Worm (Caenorhabditis elegans) whole organism, L1 larva: ENCODE measurements around the gene T05C12.15.

Experiments
- C16A3.4 ChIP-seq: fragments of 150-350 bp; optimal IDR thresholded peaks from 2 replicates; lab custom pipeline; 2014; ENCODE audit warnings: missing biosample characterization, missing genetic modification characterization
- F16B12.6 ChIP-seq: fragments of 150-350 bp; optimal IDR thresholded peaks from 2 replicates; lab custom pipeline; 2014; ENCODE audit warnings: missing biosample characterization, missing genetic modification characterization
- alr-1 ChIP-seq: fragments of 200-800 bp; sonication (Bioruptor generic); optimal IDR thresholded peaks from 2 replicates; lab custom pipeline; 2018; ENCODE audit warnings: borderline replicate concordance, mild to moderate bottlenecking, missing genetic modification characterization, missing compliant biosample characterization
- ceh-63 ChIP-seq: fragments of 200-800 bp; sonication (Bioruptor generic); optimal IDR thresholded peaks from 2 replicates; lab custom pipeline; 2018; ENCODE audit warnings: mild to moderate bottlenecking, missing genetic modification characterization, missing compliant biosample characterization
- ceh-82 ChIP-seq, 3 experiments: fragments of 150-350 bp in 1 of 3; sonication (generic microtip) in 2 of 3; optimal IDR thresholded peaks; 2 replicates each; lab custom pipeline; 2014 to 2017; ENCODE audit warnings: missing biosample characterization in 3 of 3, missing genetic modification characterization in 3 of 3
- ceh-90 ChIP-seq: sonication (generic microtip); optimal IDR thresholded peaks from 2 replicates; lab custom pipeline; 2016; ENCODE audit warnings: missing genetic modification characterization, missing compliant biosample characterization
- dpl-1 ChIP-seq, 3 experiments: fragments of 150-350 bp in 2 of 3; sonication (generic microtip) in 1 of 3; optimal IDR thresholded peaks; 2 replicates each; lab custom pipeline; 2014 to 2017; ENCODE audit warnings: missing biosample characterization in 3 of 3, missing genetic modification characterization in 3 of 3, missing genetic modification reagents in 3 of 3
- dsc-1 ChIP-seq: sonication (generic microtip); optimal IDR thresholded peaks from 2 replicates; lab custom pipeline; 2016; ENCODE audit warnings: mild to moderate bottlenecking, missing genetic modification characterization, missing compliant biosample characterization
- efl-1 ChIP-seq, 4 experiments: fragments of 150-350 bp; optimal IDR thresholded peaks in 3 of 4; peaks in 1 of 4; 1 replicate in 1 of 4; 2 replicates in 3 of 4; lab custom pipeline; 2014; ENCODE audit warnings: missing biosample characterization in 2 of 4, missing genetic modification characterization in 2 of 4, missing genetic modification reagents in 2 of 4
- egl-13 ChIP-seq: sonication (generic microtip); optimal IDR thresholded peaks from 2 replicates; lab custom pipeline; 2016; ENCODE audit warnings: missing genotype, missing genetic modification reagents, missing genetic modification characterization, missing compliant biosample characterization
- elt-2 ChIP-seq: sonication (generic microtip); optimal IDR thresholded peaks from 2 replicates; lab custom pipeline; 2016; ENCODE audit warnings: missing genetic modification characterization, mild to moderate bottlenecking, inconsistent platforms, missing compliant biosample characterization, missing genetic modification reagents
- fkh-8 ChIP-seq: sonication (generic microtip); optimal IDR thresholded peaks from 2 replicates; lab custom pipeline; 2016; ENCODE audit warnings: mild to moderate bottlenecking, missing genetic modification characterization, missing compliant biosample characterization
- fos-1 ChIP-seq: fragments of 150-350 bp; optimal IDR thresholded peaks from 2 replicates; lab custom pipeline; 2014; ENCODE audit warnings: missing biosample characterization, missing genetic modification characterization
- grh-1 ChIP-seq: fragments of 200-800 bp; sonication (Bioruptor generic); IDR thresholded peaks from 2 replicates; pipeline ENCODE4 v1.3.6; 2022; ENCODE audit warnings: missing genetic modification reagents, missing genetic modification characterization, missing compliant biosample characterization
- hlh-4 ChIP-seq: sonication (generic microtip); optimal IDR thresholded peaks from 2 replicates; lab custom pipeline; 2016; ENCODE audit warnings: mild to moderate bottlenecking, missing genetic modification characterization, missing compliant biosample characterization
- hpl-2 ChIP-seq: fragments of 150-350 bp; optimal IDR thresholded peaks from 2 replicates; lab custom pipeline; 2014; ENCODE audit warnings: missing biosample characterization, missing genetic modification reagents, missing genetic modification characterization
- irx-1 ChIP-seq: sonication (generic microtip); optimal IDR thresholded peaks from 2 replicates; lab custom pipeline; 2016; ENCODE audit warnings: missing genetic modification characterization, missing compliant biosample characterization
- jun-1 ChIP-seq: fragments of 150-350 bp; optimal IDR thresholded peaks from 2 replicates; lab custom pipeline; 2014; ENCODE audit warnings: missing biosample characterization, missing genetic modification reagents, missing genetic modification characterization
- lin-13 ChIP-seq: fragments of 150-350 bp; optimal IDR thresholded peaks from 2 replicates; lab custom pipeline; 2014; ENCODE audit warnings: missing biosample characterization, missing genetic modification reagents, missing genetic modification characterization
- lin-14 ChIP-seq: fragments of 200-800 bp; sonication (Bioruptor generic); optimal IDR thresholded peaks from 2 replicates; lab custom pipeline; 2018; ENCODE audit warnings: mild to moderate bottlenecking, missing genetic modification characterization, moderate library complexity, missing compliant biosample characterization
- lin-15B ChIP-seq: fragments of 150-350 bp; sonication (generic microtip); optimal IDR thresholded peaks from 3 replicates; lab custom pipeline; 2014; ENCODE audit warnings: missing biosample characterization, missing genetic modification characterization
- lin-35 ChIP-seq, 2 experiments: fragments of 150-350 bp; optimal IDR thresholded peaks; 2 replicates each; lab custom pipeline; 2014; ENCODE audit warnings: missing biosample characterization in 2 of 2, missing genetic modification characterization in 2 of 2, missing genetic modification reagents in 2 of 2
- lir-3 ChIP-seq: sonication (generic microtip); optimal IDR thresholded peaks from 2 replicates; lab custom pipeline; 2016; ENCODE audit warnings: mild to moderate bottlenecking, missing genetic modification characterization, moderate library complexity, missing compliant biosample characterization; ENCODE audit not compliant: poor library complexity
- lsy-2 ChIP-seq, 2 experiments: fragments of 150-350 bp; optimal IDR thresholded peaks; 2 replicates each; lab custom pipeline; 2014; ENCODE audit warnings: missing biosample characterization in 2 of 2, missing genetic modification characterization in 2 of 2
- mab-9 ChIP-seq: fragments of 200-800 bp; sonication (Bioruptor generic); IDR thresholded peaks from 2 replicates; pipeline ENCODE4 v1.3.6; 2022; ENCODE audit warnings: missing genetic modification reagents, missing genetic modification characterization, missing compliant biosample characterization
- mef-2 ChIP-seq: fragments of 150-350 bp; optimal IDR thresholded peaks from 2 replicates; lab custom pipeline; 2014; ENCODE audit warnings: missing biosample characterization, missing genetic modification characterization
- mep-1 ChIP-seq: fragments of 150-350 bp; optimal IDR thresholded peaks from 2 replicates; lab custom pipeline; 2014; ENCODE audit warnings: missing biosample characterization, missing genetic modification characterization
- nhr-20 ChIP-seq: sonication (generic microtip); optimal IDR thresholded peaks from 2 replicates; lab custom pipeline; 2016; ENCODE audit warnings: mild to moderate bottlenecking, missing genetic modification characterization, missing compliant biosample characterization
- nhr-237 ChIP-seq: fragments of 150-350 bp; optimal IDR thresholded peaks from 2 replicates; lab custom pipeline; 2014; ENCODE audit warnings: missing biosample characterization, missing genetic modification characterization
- nhr-47 ChIP-seq: sonication (generic microtip); optimal IDR thresholded peaks from 2 replicates; lab custom pipeline; 2016; ENCODE audit warnings: mild to moderate bottlenecking, missing genetic modification characterization, moderate library complexity, missing compliant biosample characterization
- nhr-71 ChIP-seq: sonication (generic microtip); optimal IDR thresholded peaks from 2 replicates; lab custom pipeline; 2016; ENCODE audit warnings: mild to moderate bottlenecking, missing genetic modification characterization, moderate library complexity, missing compliant biosample characterization
- nhr-76 ChIP-seq: sonication (generic microtip); optimal IDR thresholded peaks from 2 replicates; lab custom pipeline; 2017; ENCODE audit warnings: missing biosample characterization, missing genetic modification characterization
- nhr-77 ChIP-seq: fragments of 150-350 bp; optimal IDR thresholded peaks from 2 replicates; lab custom pipeline; 2014; ENCODE audit warnings: missing biosample characterization, missing genetic modification characterization
- nhr-85 ChIP-seq: sonication (generic microtip); peaks from one replicate; lab custom pipeline; 2016; ENCODE audit warnings: missing genetic modification characterization, inconsistent platforms, missing compliant biosample characterization
- pax-3 ChIP-seq: fragments of 200-800 bp; sonication (Bioruptor generic); optimal IDR thresholded peaks from 2 replicates; lab custom pipeline; 2018; ENCODE audit warnings: mild to moderate bottlenecking, missing genetic modification characterization, moderate library complexity, missing compliant biosample characterization
- skn-1 ChIP-seq: fragments of 150-350 bp; optimal IDR thresholded peaks from 2 replicates; lab custom pipeline; 2014; ENCODE audit warnings: missing biosample characterization, missing genetic modification characterization
- snu-23 ChIP-seq: sonication (generic microtip); optimal IDR thresholded peaks from 2 replicates; lab custom pipeline; 2016; ENCODE audit warnings: missing genetic modification characterization, missing compliant biosample characterization
- sup-37 ChIP-seq: fragments of 200-800 bp; sonication (Bioruptor generic); optimal IDR thresholded peaks from 2 replicates; lab custom pipeline; 2018; ENCODE audit warnings: mild to moderate bottlenecking, missing genetic modification characterization, missing compliant biosample characterization
- unc-130 ChIP-seq: fragments of 150-350 bp; optimal IDR thresholded peaks from 2 replicates; lab custom pipeline; 2017; ENCODE audit warnings: missing biosample characterization, missing genetic modification characterization, inconsistent platforms
- unc-62 ChIP-seq: fragments of 150-350 bp; optimal IDR thresholded peaks from 2 replicates; lab custom pipeline; 2014; ENCODE audit warnings: missing biosample characterization, missing genetic modification reagents, missing genetic modification characterization
- vab-15 ChIP-seq: sonication (generic microtip); optimal IDR thresholded peaks from 2 replicates; lab custom pipeline; 2017; ENCODE audit warnings: missing genotype, mild to moderate bottlenecking, missing genetic modification characterization, missing compliant biosample characterization
- xbp-1 ChIP-seq: sonication (generic microtip); optimal IDR thresholded peaks from 2 replicates; lab custom pipeline; 2016; ENCODE audit warnings: missing genetic modification characterization, missing compliant biosample characterization
- zip-4 ChIP-seq: fragments of 200-800 bp; sonication (Bioruptor generic); optimal IDR thresholded peaks from 2 replicates; lab custom pipeline; 2018; ENCODE audit warnings: mild to moderate bottlenecking, missing genetic modification characterization, moderate library complexity, missing compliant biosample characterization
- ztf-11 ChIP-seq, 2 experiments: sonication (generic microtip); optimal IDR thresholded peaks; 2 replicates each; lab custom pipeline; 2016 to 2017; ENCODE audit warnings: missing genetic modification characterization in 2 of 2, missing biosample characterization in 1 of 2, missing compliant biosample characterization in 1 of 2

Gene T05C12.15

DNA sequence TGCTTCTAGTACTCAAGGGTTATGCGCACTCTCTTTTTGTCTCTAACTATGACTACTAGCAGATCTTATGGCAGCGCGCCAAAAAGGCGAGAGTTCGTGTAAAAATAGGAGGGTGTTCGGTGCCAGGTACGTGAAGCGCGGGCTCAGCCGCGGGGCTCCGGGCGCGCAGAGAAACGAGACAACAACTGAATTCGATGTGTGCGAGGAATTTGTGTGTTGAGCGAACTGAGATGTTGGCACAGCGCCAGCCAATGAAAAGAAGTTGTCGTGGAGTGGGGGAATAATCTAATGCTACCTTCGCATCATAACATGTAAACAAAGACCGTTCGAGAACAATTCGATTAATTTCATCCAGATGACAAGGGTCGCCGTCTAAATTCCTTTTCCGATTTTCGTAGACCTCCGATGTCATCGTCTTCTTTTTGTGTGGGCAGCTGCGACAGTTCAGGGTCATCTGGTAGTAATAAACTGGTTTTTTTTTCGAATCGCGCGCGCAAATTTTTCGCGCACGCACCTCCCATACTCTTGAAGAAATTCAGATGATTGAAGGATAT, 37.9 kb upstream of the T05C12.15 start (continued):
- TF ChIP-seq jun-1 (tag; lab: Kevin White, UChicago) = peak; percentile 66
- peak; percentile 68 for TF ChIP-seq unc-130 (tag; lab: Kevin White, UChicago)
- TF ChIP-seq, all 84 proteins: peak for 32

DNA sequence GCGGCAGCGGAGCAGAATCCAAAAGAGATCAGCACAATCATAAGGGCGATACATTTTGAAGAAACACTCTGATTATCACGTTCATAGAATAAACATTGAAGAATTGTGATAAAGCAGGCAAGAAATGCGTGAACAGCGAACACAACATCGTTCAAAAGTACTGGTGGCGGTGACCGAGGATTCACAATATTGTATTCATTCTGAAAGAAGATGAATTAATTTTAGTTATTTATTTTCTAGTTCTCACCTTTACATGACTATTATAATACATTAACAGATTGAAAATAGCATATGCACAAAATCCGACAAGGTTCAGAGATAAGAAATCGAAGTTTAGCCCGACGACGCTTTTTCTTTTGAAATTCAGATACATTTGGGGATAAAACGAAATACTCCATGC, 33.4 kb upstream of the T05C12.15 start:
- TF ChIP-seq mep-1 (tag; lab: Kevin White, UChicago) (no peak), nhr-20 (tag; lab: Kevin White, UChicago) (no peak), vab-15 (tag; lab: Kevin White, UChicago) (no peak), unc-62 (GFP tag; lab: Kevin White, UChicago) (no peak), dpl-1 (GFP tag; optimal IDR thresholded peaks at IDR 0.05; lab: Kevin White, UChicago) (no peak), irx-1 (no peak), elt-2 (tag; lab: Kevin White, UChicago) (no peak), nhr-76 (tag; lab: Kevin White, UChicago) (no peak), zip-4 (GFP tag; lab: Kevin White, UChicago) (no peak), egl-13 (tag; lab: Kevin White, UChicago) (no peak), mab-9 (GFP tag; lab: Robert Waterston, UW) (no peak), hpl-2 (GFP tag; lab: Kevin White, UChicago) (no peak), ceh-82 (tag; optimal IDR thresholded peaks at IDR 0.05; lab: Kevin White, UChicago) (no peak), sup-37 (GFP tag; lab: Kevin White, UChicago) (no peak), lin-14 (GFP tag; lab: Kevin White, UChicago) (no peak)

DNA sequence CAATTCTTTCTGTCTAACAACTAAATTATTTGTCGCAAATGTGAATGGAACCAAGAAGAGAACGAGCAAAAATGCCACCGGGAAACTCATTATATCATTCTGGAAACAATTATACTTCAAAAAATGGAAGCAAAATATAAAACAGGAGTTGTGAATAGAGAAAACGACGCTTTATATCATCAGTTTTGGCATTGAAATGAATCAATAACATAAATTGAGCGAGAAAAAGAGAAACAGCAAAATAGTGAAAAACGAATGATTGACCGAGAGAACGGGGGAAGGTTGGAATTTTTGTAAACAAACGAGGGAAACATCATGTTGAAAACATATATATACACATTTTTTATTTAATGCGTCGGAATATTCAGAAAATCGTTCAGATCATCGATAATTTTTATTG, 32.6 kb upstream of the T05C12.15 start, which contains the start of gene ctns-1:
Gene ctns-1, minus strand, starts transcription at position 101 of the 400 bp plus-strand sequence.
- TF ChIP-seq nhr-20 (tag; lab: Kevin White, UChicago) (no peak), sup-37 (GFP tag; lab: Kevin White, UChicago) (no peak), alr-1 (tag; lab: Kevin White, UChicago) (no peak), efl-1 (optimal IDR thresholded peaks at IDR 0.05; lab: Kevin White, UChicago) (no peak), efl-1 (GFP tag; optimal IDR thresholded peaks at IDR 0.05 in 1 of 2; lab: Kevin White, UChicago) (peak in 1 of 2 experiments; percentile 11), hlh-4 (tag; lab: Kevin White, UChicago) (no peak), mef-2 (tag; lab: Kevin White, UChicago) (no peak), ceh-63 (no peak), F16B12.6 (no peak), ztf-11 (tag; optimal IDR thresholded peaks at IDR 0.05; lab: Kevin White, UChicago) (no peak)
- TF ChIP-seq, all 84 proteins: peak for 1

DNA sequence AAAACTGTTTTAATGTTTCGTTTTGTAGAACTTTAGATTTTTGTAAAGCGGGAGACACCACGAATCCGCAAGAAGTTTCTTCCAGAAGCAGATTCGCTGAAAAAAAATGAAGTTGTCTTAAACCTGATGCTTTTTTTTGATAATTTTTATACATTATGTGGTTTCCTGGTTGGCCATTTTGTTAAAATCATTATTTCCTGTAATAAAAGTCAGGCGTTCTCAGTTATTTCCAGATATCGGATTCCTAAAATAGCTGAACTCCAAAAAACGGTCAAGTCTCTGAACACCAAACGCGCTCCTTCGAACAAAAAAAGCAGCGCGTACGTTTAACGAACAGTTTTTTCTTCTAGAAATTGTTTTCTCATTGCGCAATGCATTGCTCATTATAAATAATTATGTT, 32.0 kb upstream of the T05C12.15 start:
- TF ChIP-seq snu-23 = peak; percentile 42
- TF ChIP-seq C16A3.4 (tag; lab: Kevin White, UChicago) = no peak
- peak; percentile 65 to 73 for TF ChIP-seq efl-1 (optimal IDR thresholded peaks at IDR 0.05; lab: Kevin White, UChicago)
- TF ChIP-seq efl-1 (GFP tag; optimal IDR thresholded peaks at IDR 0.05 in 1 of 2; lab: Kevin White, UChicago) = peak; percentile 65 to 97
- no peak for TF ChIP-seq vab-15 (tag; lab: Kevin White, UChicago)
- peak; percentile 7 for TF ChIP-seq dsc-1 (tag; lab: Kevin White, UChicago)
- peak; percentile 54 for TF ChIP-seq nhr-71
- TF ChIP-seq nhr-20 (tag; lab: Kevin White, UChicago) = peak; percentile 24
- no peak for TF ChIP-seq fos-1 (tag; lab: Kevin White, UChicago)
- peak; percentile 68 for TF ChIP-seq nhr-85 (tag; lab: Kevin White, UChicago)
- TF ChIP-seq lin-13 = peak; percentile 34
- peak; percentile 35 for TF ChIP-seq nhr-237 (tag; lab: Kevin White, UChicago)
- peak; percentile 15 to 88 for TF ChIP-seq lsy-2 (tag; optimal IDR thresholded peaks at IDR 0.05; lab: Kevin White, UChicago)
- peak; percentile 33 for TF ChIP-seq skn-1
- TF ChIP-seq ceh-63 = no peak
- no peak for TF ChIP-seq ceh-90 (tag; lab: Kevin White, UChicago)
- TF ChIP-seq grh-1 (GFP tag; lab: Robert Waterston, UW) = no peak
- TF ChIP-seq pax-3 (tag; lab: Kevin White, UChicago) = peak; percentile 37
- peak; percentile 24 for TF ChIP-seq F16B12.6
- TF ChIP-seq lin-14 (GFP tag; lab: Kevin White, UChicago) = peak; percentile 46
- peak; percentile 47 to 70 (median 65) for TF ChIP-seq dpl-1 (GFP tag; optimal IDR thresholded peaks at IDR 0.05; lab: Kevin White, UChicago)
- TF ChIP-seq lir-3 (tag; lab: Kevin White, UChicago) = peak; percentile 54
- TF ChIP-seq lin-15B (tag; lab: Kevin White, UChicago) = no peak
- peak; percentile 55 for TF ChIP-seq fkh-8
- peak; percentile 37 for TF ChIP-seq nhr-77 (tag; lab: Kevin White, UChicago)
- peak; percentile 1 for TF ChIP-seq xbp-1 (tag; lab: Kevin White, UChicago)
- peak; percentile 23 for TF ChIP-seq nhr-47 (tag; lab: Kevin White, UChicago)
- TF ChIP-seq lin-35 (GFP tag; optimal IDR thresholded peaks at IDR 0.05; lab: Kevin White, UChicago) = peak; percentile 39 to 85
